Fruit fly (Drosophila melanogaster) whole organism, prepupa: ENCODE measurements around the gene emc.

ENCODE experiments used
- CG10631 ChIP-seq: fragments of 200-800 bp; sonication (Bioruptor generic); optimal IDR thresholded peaks from 2 replicates; lab custom pipeline; 2016; ENCODE audit warnings: missing biosample characterization, missing genetic modification characterization
- CG10669 ChIP-seq: fragments of 200-800 bp; sonication (Bioruptor generic); optimal IDR thresholded peaks from 3 replicates; lab custom pipeline; 2018; ENCODE audit warnings: missing biosample characterization, mild to moderate bottlenecking, missing genetic modification characterization, moderate library complexity
- CG11294 ChIP-seq: fragments of 200-800 bp; sonication (Bioruptor generic); IDR thresholded peaks from 2 replicates; pipeline ENCODE4 v1.3.6; 2022; ENCODE audit warnings: missing biosample characterization, missing genetic modification characterization
- CG11762 ChIP-seq: fragments of 200-800 bp; sonication (Bioruptor generic); optimal IDR thresholded peaks from 3 replicates; lab custom pipeline; 2016; ENCODE audit warnings: missing biosample characterization, missing genetic modification characterization; ENCODE audit not compliant: insufficient read depth
- CG11902 ChIP-seq: fragments of 200-800 bp; sonication (Bioruptor generic); optimal IDR thresholded peaks from 3 replicates; lab custom pipeline; 2016; ENCODE audit warnings: missing biosample characterization, missing genetic modification characterization
- CG15336 ChIP-seq: fragments of 200-800 bp; sonication (Bioruptor generic); IDR thresholded peaks from 2 replicates; pipeline ENCODE4 v1.3.6; 2022; ENCODE audit warnings: missing biosample characterization, missing genetic modification characterization
- CG3032 ChIP-seq: fragments of 200-800 bp; optimal IDR thresholded peaks from 2 replicates; lab custom pipeline; 2019; ENCODE audit warnings: missing biosample characterization, mild to moderate bottlenecking, missing genetic modification characterization, moderate library complexity
- CG31627 ChIP-seq: fragments of 200-800 bp; sonication (Bioruptor generic); optimal IDR thresholded peaks from 3 replicates; lab custom pipeline; 2016; ENCODE audit warnings: missing biosample characterization, missing genetic modification characterization
- CG32006 ChIP-seq: fragments of 200-800 bp; sonication (Bioruptor generic); optimal IDR thresholded peaks from 3 replicates; lab custom pipeline; 2017; ENCODE audit warnings: missing biosample characterization, mild to moderate bottlenecking, missing genetic modification characterization
- CG3919 ChIP-seq: fragments of 200-800 bp; sonication (Bioruptor generic); optimal IDR thresholded peaks from 3 replicates; lab custom pipeline; 2016; ENCODE audit warnings: missing biosample characterization, missing genetic modification characterization
- CG4318 ChIP-seq: fragments of 200-800 bp; sonication (Bioruptor generic); optimal IDR thresholded peaks from 3 replicates; lab custom pipeline; 2017; ENCODE audit warnings: missing biosample characterization, mild to moderate bottlenecking, missing genetic modification characterization
- CG6163 ChIP-seq: fragments of 200-800 bp; sonication (Bioruptor generic); IDR thresholded peaks from 3 replicates; pipeline ENCODE4 v1.3.6; 2022; ENCODE audit warnings: missing biosample characterization, missing genetic modification characterization
- CG6854 ChIP-seq: fragments of 200-800 bp; sonication (Bioruptor generic); optimal IDR thresholded peaks from 2 replicates; lab custom pipeline; 2017; ENCODE audit warnings: missing biosample characterization, mild to moderate bottlenecking, missing genetic modification characterization
- CG7368 ChIP-seq: fragments of 200-800 bp; sonication (Bioruptor generic); optimal IDR thresholded peaks from 3 replicates; lab custom pipeline; 2016; ENCODE audit warnings: missing biosample characterization, missing genetic modification characterization
- CG8119 ChIP-seq: fragments of 200-800 bp; sonication (Bioruptor generic); IDR thresholded peaks from 3 replicates; pipeline ENCODE4 v1.3.6; 2022; ENCODE audit warnings: missing biosample characterization, missing genetic modification characterization
- CG8632 ChIP-seq: fragments of 200-800 bp; sonication (Bioruptor generic); optimal IDR thresholded peaks from 3 replicates; lab custom pipeline; 2016; ENCODE audit warnings: missing biosample characterization, missing genetic modification characterization
- CG9139 ChIP-seq: fragments of 200-800 bp; sonication (Bioruptor generic); optimal IDR thresholded peaks from 3 replicates; lab custom pipeline; 2017; ENCODE audit warnings: missing biosample characterization, mild to moderate bottlenecking, missing genetic modification characterization
- Eip75B ChIP-seq: fragments of 200-800 bp; sonication (Bioruptor generic); optimal IDR thresholded peaks from 3 replicates; lab custom pipeline; 2016; ENCODE audit warnings: missing biosample characterization, missing genetic modification characterization
- Eip93F ChIP-seq: fragments of 200-800 bp; sonication (Bioruptor generic); optimal IDR thresholded peaks from 2 replicates; lab custom pipeline; 2016; ENCODE audit warnings: missing biosample characterization, mild to moderate bottlenecking, missing genetic modification characterization
- Ets21C ChIP-seq: fragments of 200-800 bp; sonication (Bioruptor generic); optimal IDR thresholded peaks from 3 replicates; lab custom pipeline; 2016; ENCODE audit warnings: missing biosample characterization, missing genetic modification characterization
- Gug ChIP-seq: fragments of 200-800 bp; sonication (Bioruptor generic); IDR thresholded peaks from 2 replicates; pipeline ENCODE4 v1.3.6; 2022; ENCODE audit warnings: missing biosample characterization, missing genetic modification characterization
- Hr39 ChIP-seq: fragments of 200-800 bp; sonication (Bioruptor generic); optimal IDR thresholded peaks from 2 replicates; lab custom pipeline; 2016; ENCODE audit warnings: missing biosample characterization, missing genetic modification characterization
- Hr4 ChIP-seq: fragments of 200-800 bp; sonication (Bioruptor generic); optimal IDR thresholded peaks from 3 replicates; lab custom pipeline; 2016; ENCODE audit warnings: missing biosample characterization, missing genetic modification characterization
- Lpt ChIP-seq: fragments of 200-800 bp; sonication (Bioruptor generic); optimal IDR thresholded peaks from 3 replicates; lab custom pipeline; 2016; ENCODE audit warnings: missing biosample characterization, missing genetic modification characterization
- OdsH ChIP-seq: fragments of 200-800 bp; sonication (Bioruptor generic); optimal IDR thresholded peaks from 3 replicates; lab custom pipeline; 2016; ENCODE audit warnings: missing biosample characterization, missing genetic modification characterization
- Smox ChIP-seq: fragments of 200-800 bp; sonication (Bioruptor generic); optimal IDR thresholded peaks from 3 replicates; lab custom pipeline; 2016; ENCODE audit warnings: missing biosample characterization, missing genetic modification characterization
- Sox102F ChIP-seq: fragments of 200-800 bp; sonication (Bioruptor generic); optimal IDR thresholded peaks from 2 replicates; lab custom pipeline; 2016; ENCODE audit warnings: missing biosample characterization, mild to moderate bottlenecking, missing genetic modification characterization
- Sox14 ChIP-seq: fragments of 200-800 bp; sonication (Bioruptor generic); optimal IDR thresholded peaks from 3 replicates; lab custom pipeline; 2016; ENCODE audit warnings: missing biosample characterization, missing genetic modification characterization
- Sox15 ChIP-seq: fragments of 200-800 bp; sonication (Bioruptor generic); optimal IDR thresholded peaks from 3 replicates; lab custom pipeline; 2016; ENCODE audit warnings: missing biosample characterization, missing genetic modification characterization
- achi ChIP-seq: fragments of 200-800 bp; sonication (Bioruptor generic); optimal IDR thresholded peaks from 3 replicates; lab custom pipeline; 2016; ENCODE audit warnings: missing biosample characterization, missing genetic modification characterization
- acj6 ChIP-seq: fragments of 200-800 bp; sonication (Bioruptor generic); optimal IDR thresholded peaks from 3 replicates; lab custom pipeline; 2016; ENCODE audit warnings: missing biosample characterization, missing genetic modification characterization
- cyc ChIP-seq: fragments of 200-800 bp; sonication (Bioruptor generic); optimal IDR thresholded peaks from 3 replicates; lab custom pipeline; 2016; ENCODE audit warnings: missing biosample characterization, missing genetic modification characterization
- dac ChIP-seq: fragments of 200-800 bp; sonication (Bioruptor generic); optimal IDR thresholded peaks from 2 replicates; lab custom pipeline; 2017; ENCODE audit warnings: missing biosample characterization, mild to moderate bottlenecking, missing genetic modification characterization
- dsx ChIP-seq: fragments of 200-800 bp; optimal IDR thresholded peaks from 3 replicates; lab custom pipeline; 2019; ENCODE audit warnings: missing biosample characterization, mild to moderate bottlenecking, missing genetic modification characterization, moderate library complexity; ENCODE audit not compliant: poor library complexity, severe bottlenecking
- eg ChIP-seq: fragments of 200-800 bp; sonication (Bioruptor generic); IDR thresholded peaks from 3 replicates; pipeline ENCODE4 v1.3.6; 2022; ENCODE audit warnings: missing biosample characterization, missing genetic modification characterization
- esn ChIP-seq: fragments of 200-800 bp; sonication (Bioruptor generic); optimal IDR thresholded peaks from 2 replicates; lab custom pipeline; 2016; ENCODE audit warnings: missing biosample characterization, mild to moderate bottlenecking, missing genetic modification characterization, moderate library complexity
- fd59A ChIP-seq: fragments of 200-800 bp; sonication (Bioruptor generic); optimal IDR thresholded peaks from 2 replicates; lab custom pipeline; 2017; ENCODE audit warnings: missing biosample characterization, mild to moderate bottlenecking, missing genetic modification characterization, missing genetic modification reagents
- fd85E ChIP-seq: fragments of 200-800 bp; sonication (Bioruptor generic); optimal IDR thresholded peaks from 3 replicates; lab custom pipeline; 2016; ENCODE audit warnings: missing biosample characterization, missing genetic modification characterization
- lz ChIP-seq: fragments of 200-800 bp; sonication (Bioruptor generic); optimal IDR thresholded peaks from 3 replicates; lab custom pipeline; 2016; ENCODE audit warnings: missing biosample characterization, missing genetic modification characterization
- pdm3 ChIP-seq: fragments of 200-800 bp; sonication (Bioruptor generic); optimal IDR thresholded peaks from 3 replicates; lab custom pipeline; 2016; ENCODE audit warnings: missing biosample characterization, missing genetic modification characterization
- salr ChIP-seq, 2 experiments: fragments of 200-800 bp; sonication (Bioruptor generic); optimal IDR thresholded peaks; 3 replicates each; lab custom pipeline; 2016 to 2018; ENCODE audit warnings: missing biosample characterization in 2 of 2, missing genetic modification characterization in 2 of 2, mild to moderate bottlenecking in 1 of 2
- spab ChIP-seq: fragments of 200-800 bp; sonication (Bioruptor generic); optimal IDR thresholded peaks from 2 replicates; lab custom pipeline; 2017; ENCODE audit warnings: missing biosample characterization, mild to moderate bottlenecking, missing genetic modification characterization, missing genetic modification reagents
- ss ChIP-seq, 2 experiments: fragments of 200-800 bp; sonication (Bioruptor generic); optimal IDR thresholded peaks; 2 replicates in 1 of 2; 3 replicates in 1 of 2; lab custom pipeline; 2017 to 2018; ENCODE audit warnings: mild to moderate bottlenecking in 2 of 2, missing biosample characterization in 2 of 2, missing genetic modification characterization in 2 of 2, moderate library complexity in 1 of 2
- svp ChIP-seq: fragments of 200-800 bp; sonication (Bioruptor generic); peaks from one replicate; lab custom pipeline; 2016; ENCODE audit warnings: missing biosample characterization, missing genetic modification characterization
- topi ChIP-seq: fragments of 200-800 bp; sonication (Bioruptor generic); optimal IDR thresholded peaks from 3 replicates; lab custom pipeline; 2016; ENCODE audit warnings: missing biosample characterization, missing genetic modification characterization
- vri ChIP-seq: fragments of 200-800 bp; sonication (Bioruptor generic); optimal IDR thresholded peaks from 3 replicates; lab custom pipeline; 2016; ENCODE audit warnings: missing biosample characterization, mild to moderate bottlenecking, missing genetic modification characterization

emc gene

DNA sequence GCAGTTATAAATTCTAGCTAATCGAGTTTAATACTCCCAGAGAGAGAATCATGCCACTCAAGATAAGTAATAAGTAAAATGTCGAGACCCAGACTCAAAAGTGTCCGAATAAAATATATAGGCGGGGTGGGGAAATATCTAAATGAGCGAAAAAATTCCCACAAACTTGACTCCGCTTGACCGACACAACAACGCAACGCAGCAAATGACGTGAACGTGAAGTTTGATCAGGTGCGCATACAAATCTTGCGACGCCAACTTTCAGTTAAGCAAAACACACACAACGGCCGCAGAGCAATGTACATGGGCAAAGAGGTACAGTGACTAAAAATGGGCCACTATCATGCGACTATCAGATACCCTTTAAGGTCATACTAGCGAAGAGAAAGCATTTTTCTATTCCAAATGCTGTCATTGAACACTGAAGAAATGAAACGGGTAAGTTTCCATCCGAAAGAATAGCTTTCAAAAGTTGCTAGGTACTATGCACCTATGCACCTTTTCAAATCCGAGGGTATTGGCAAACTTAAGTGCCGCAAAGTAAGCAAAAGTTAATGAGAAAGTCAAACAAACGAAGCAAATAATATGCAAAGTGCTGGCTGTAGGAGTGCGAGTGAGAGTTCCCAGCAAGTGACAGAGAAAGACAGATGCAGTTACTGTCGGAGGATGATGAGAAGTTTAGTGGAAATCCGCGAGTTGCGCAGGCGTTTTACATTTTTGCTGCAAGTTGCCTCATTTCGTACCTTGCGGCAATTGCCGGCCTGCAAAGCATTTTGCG lies 16.5 kb downstream of the emc start (continued):
- TF ChIP-seq CG32006 (GFP tag; lab: Kevin White, UChicago): peak; percentile 70
- peak; percentile 72 for TF ChIP-seq CG11294
- TF ChIP-seq Hr39 (GFP tag; lab: Kevin White, UChicago): peak; percentile 72
- TF ChIP-seq acj6 (GFP tag; lab: Kevin White, UChicago): peak; percentile 71
- peak; percentile 51 for TF ChIP-seq CG9139
- TF ChIP-seq Sox15 (GFP tag; lab: Kevin White, UChicago): peak; percentile 69
- TF ChIP-seq Sox102F: peak; percentile 58
- peak; percentile 69 for TF ChIP-seq OdsH (GFP tag; lab: Kevin White, UChicago)
- peak; percentile 77 for TF ChIP-seq esn (GFP tag; lab: Kevin White, UChicago)
- peak; percentile 36 for TF ChIP-seq spab
- peak; percentile 61 for TF ChIP-seq Smox (GFP tag; lab: Kevin White, UChicago)
- TF ChIP-seq CG3032 (tag; lab: Kevin White, UChicago): peak; percentile 46
- peak; percentile 34 for TF ChIP-seq dac (GFP tag; lab: Kevin White, UChicago)
- TF ChIP-seq vri: peak; percentile 66
- peak; percentile 38 for TF ChIP-seq CG6854 (GFP tag; lab: Kevin White, UChicago)
- peak; percentile 26 to 61 for TF ChIP-seq salr (GFP tag; optimal IDR thresholded peaks at IDR 0.05; lab: Kevin White, UChicago)
- peak; percentile 38 for TF ChIP-seq Eip75B (GFP tag; lab: Kevin White, UChicago)
- peak; percentile 67 for TF ChIP-seq CG3919 (GFP tag; lab: Kevin White, UChicago)
- TF ChIP-seq fd59A: peak; percentile 31
- TF ChIP-seq CG10669 (GFP tag; lab: Kevin White, UChicago): peak; percentile 54
- TF ChIP-seq achi (GFP tag; lab: Kevin White, UChicago): peak; percentile 70
- peak; percentile 72 for TF ChIP-seq CG15336 (GFP tag; lab: Robert Waterston, UW)
- peak; percentile 55 for TF ChIP-seq topi (GFP tag; lab: Kevin White, UChicago)
- peak; percentile 72 for TF ChIP-seq CG6163 (GFP tag; lab: Robert Waterston, UW)
- TF ChIP-seq Eip93F: no peak
- TF ChIP-seq cyc (GFP tag; lab: Kevin White, UChicago): peak; percentile 66
- peak; percentile 57 for TF ChIP-seq CG10631 (GFP tag; lab: Kevin White, UChicago)
- TF ChIP-seq CG11762 (GFP tag; lab: Kevin White, UChicago): peak; percentile 58
- TF ChIP-seq, all 60 proteins: peak for 57

DNA sequence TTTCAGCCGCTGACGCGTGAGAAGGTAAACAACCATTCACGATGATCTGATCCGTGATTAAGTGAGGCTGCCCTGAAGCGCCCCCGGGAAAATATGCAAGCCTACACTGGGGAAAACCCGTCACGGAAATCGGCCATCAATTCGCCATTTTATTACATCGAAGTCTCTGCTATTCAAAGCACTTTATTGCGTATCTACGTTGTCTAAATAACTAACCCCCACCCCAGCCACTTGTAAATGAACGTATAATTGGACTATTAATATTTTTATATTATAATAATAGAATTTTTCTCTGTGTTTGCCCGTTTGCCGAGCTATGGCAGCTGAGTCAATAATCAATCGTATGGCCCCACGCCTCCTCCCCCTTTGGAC lies 17.1 kb downstream of the emc start:
- TF ChIP-seq CG31627 (GFP tag; lab: Kevin White, UChicago): no peak
- TF ChIP-seq cyc (GFP tag; lab: Kevin White, UChicago): no peak
- peak; percentile 49 for TF ChIP-seq Gug (GFP tag; lab: Robert Waterston, UW)
- no peak for TF ChIP-seq Ets21C
- no peak for TF ChIP-seq lz (GFP tag; lab: Kevin White, UChicago)
- no peak for TF ChIP-seq Lpt (GFP tag; lab: Kevin White, UChicago)
- peak; percentile 42 for TF ChIP-seq spab
- TF ChIP-seq pdm3 (GFP tag; lab: Kevin White, UChicago): no peak
- peak; percentile 33 for TF ChIP-seq fd59A
- no peak for TF ChIP-seq fd85E (GFP tag; lab: Kevin White, UChicago)
- peak; percentile 57 for TF ChIP-seq OdsH (GFP tag; lab: Kevin White, UChicago)
- TF ChIP-seq CG3032 (tag; lab: Kevin White, UChicago): peak; percentile 65
- TF ChIP-seq CG10669 (GFP tag; lab: Kevin White, UChicago): peak; percentile 44
- peak; percentile 34 for TF ChIP-seq dsx (GFP tag; lab: Kevin White, UChicago)
- TF ChIP-seq CG3919 (GFP tag; lab: Kevin White, UChicago): peak; percentile 32
- peak; percentile 60 for TF ChIP-seq CG8119 (GFP tag; lab: Robert Waterston, UW)
- peak; percentile 68 for TF ChIP-seq CG32006 (GFP tag; lab: Kevin White, UChicago)
- peak; percentile 42 for TF ChIP-seq Hr4 (GFP tag; lab: Kevin White, UChicago)
- peak; percentile 50 for TF ChIP-seq CG8632
- TF ChIP-seq Sox102F: peak; percentile 8
- peak; percentile 42 for TF ChIP-seq acj6 (GFP tag; lab: Kevin White, UChicago)
- no peak for TF ChIP-seq Sox14 (GFP tag; lab: Kevin White, UChicago)
- TF ChIP-seq CG6163 (GFP tag; lab: Robert Waterston, UW): peak; percentile 78
- TF ChIP-seq achi (GFP tag; lab: Kevin White, UChicago): peak; percentile 45
- TF ChIP-seq eg (GFP tag; lab: Robert Waterston, UW): peak; percentile 59; the same call in 2 of the 3 replicates
- peak; percentile 64 for TF ChIP-seq CG4318 (GFP tag; lab: Kevin White, UChicago)
- no peak for TF ChIP-seq CG7368 (GFP tag; lab: Kevin White, UChicago)
- TF ChIP-seq CG11902 (GFP tag; lab: Kevin White, UChicago): no peak
- TF ChIP-seq CG11294: peak; percentile 56
- TF ChIP-seq CG15336 (GFP tag; lab: Robert Waterston, UW): peak; percentile 55; the same call in 1 of the 2 replicates
- peak; percentile 44 for TF ChIP-seq Sox15 (GFP tag; lab: Kevin White, UChicago)
- peak; percentile 10 to 11 for TF ChIP-seq ss (GFP tag; optimal IDR thresholded peaks at IDR 0.05; lab: Kevin White, UChicago)
- peak; percentile 88 for TF ChIP-seq svp (GFP tag; lab: Kevin White, UChicago)
- TF ChIP-seq salr (GFP tag; optimal IDR thresholded peaks at IDR 0.05; lab: Kevin White, UChicago): peak in 1 of 2 experiments; percentile 40
- peak; percentile 38 for TF ChIP-seq CG10631 (GFP tag; lab: Kevin White, UChicago)
